Worm (Caenorhabditis elegans) whole organism, L2 larva: ENCODE results near the gene C02B8.1.

ENCODE experiments used
- blmp-1 ChIP-seq: sonication (generic microtip); optimal IDR thresholded peaks from 2 replicates; lab custom pipeline; 2017; ENCODE audit warnings: missing genetic modification characterization, mild to moderate bottlenecking, missing compliant biosample characterization, antibody characterized with exemption, moderate library complexity; ENCODE audit not compliant: insufficient read depth
- ceh-16 ChIP-seq: fragments of 150-350 bp; optimal IDR thresholded peaks from 2 replicates; lab custom pipeline; 2014; ENCODE audit warnings: missing biosample characterization, missing genetic modification characterization
- ceh-82 ChIP-seq: fragments of 150-350 bp; optimal IDR thresholded peaks from 2 replicates; lab custom pipeline; 2014; ENCODE audit warnings: missing biosample characterization, missing genetic modification characterization
- elt-3 ChIP-seq: sonication (generic microtip); optimal IDR thresholded peaks from 2 replicates; lab custom pipeline; 2017; ENCODE audit warnings: missing biosample characterization, missing genetic modification characterization
- nhr-11 ChIP-seq: fragments of 150-350 bp; optimal IDR thresholded peaks from 2 replicates; lab custom pipeline; 2014; ENCODE audit warnings: missing biosample characterization, missing genetic modification characterization
- nhr-77 ChIP-seq: fragments of 150-350 bp; optimal IDR thresholded peaks from 2 replicates; lab custom pipeline; 2014; ENCODE audit warnings: missing biosample characterization, missing genetic modification characterization
- skn-1 ChIP-seq: sonication (generic microtip); optimal IDR thresholded peaks from 2 replicates; lab custom pipeline; 2017; ENCODE audit warnings: missing biosample characterization, missing genetic modification characterization

DNA sequence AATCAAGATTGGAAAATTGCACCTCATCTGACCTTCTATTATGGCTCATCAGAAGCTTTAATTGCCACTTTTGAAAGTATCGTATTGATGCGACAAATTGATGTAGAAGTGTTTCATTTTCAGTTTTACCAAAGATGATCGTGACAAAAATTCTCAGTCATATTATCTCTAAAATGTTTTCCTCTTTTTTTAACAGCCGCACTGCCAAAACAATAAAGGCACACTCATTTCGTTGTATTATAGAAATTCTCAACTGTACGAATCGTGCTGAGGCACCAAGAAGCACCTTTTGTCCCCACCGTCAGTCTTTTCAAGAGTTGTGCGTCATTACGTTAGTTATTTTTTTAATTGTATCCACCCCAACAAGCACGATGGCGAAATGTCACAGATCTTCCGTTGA lies 39.6 kb upstream of the C02B8.1 start, which contains the start of gene K07E3.9:
- TF ChIP-seq elt-3 (tag; lab: Kevin White, UChicago) (no peak), ceh-16 (no peak), skn-1 (tag; lab: Kevin White, UChicago) (no peak), nhr-11 (tag; lab: Kevin White, UChicago) (no peak), ceh-82 (tag; lab: Kevin White, UChicago) (no peak), nhr-77 (no peak), blmp-1 (tag; lab: Kevin White, UChicago) (no peak)
